Worm (Caenorhabditis elegans) whole organism, midembryonic: ENCODE data around the gene far-5.

ENCODE experiments used
- T22C8.4 ChIP-seq: fragments of 200-800 bp; sonication (Bioruptor generic); IDR thresholded peaks from 2 replicates; pipeline ENCODE4 v1.3.6; 2022; ENCODE audit warnings: missing genetic modification characterization, missing compliant biosample characterization
- flt-1 ChIP-seq: fragments of 200-800 bp; sonication (Bioruptor generic); IDR thresholded peaks from 2 replicates; pipeline ENCODE4 v1.3.6; 2022; ENCODE audit warnings: missing genetic modification characterization, missing compliant biosample characterization
- med-1 ChIP-seq: sonication (generic microtip); optimal IDR thresholded peaks from 2 replicates; lab custom pipeline; 2017; ENCODE audit warnings: missing genetic modification characterization, mild to moderate bottlenecking, missing compliant biosample characterization, antibody characterized with exemption, missing genetic modification reagents; ENCODE audit not compliant: insufficient read depth
- tab-1 ChIP-seq: fragments of 200-800 bp; sonication (Bioruptor generic); IDR thresholded peaks from 2 replicates; pipeline ENCODE4 v1.3.6; 2022; ENCODE audit warnings: missing genetic modification characterization, missing compliant biosample characterization
- ztf-23 ChIP-seq: fragments of 200-800 bp; sonication (Bioruptor generic); IDR thresholded peaks from 2 replicates; pipeline ENCODE4 v1.3.6; 2022; ENCODE audit warnings: missing genetic modification reagents, missing genetic modification characterization, missing compliant biosample characterization

DNA sequence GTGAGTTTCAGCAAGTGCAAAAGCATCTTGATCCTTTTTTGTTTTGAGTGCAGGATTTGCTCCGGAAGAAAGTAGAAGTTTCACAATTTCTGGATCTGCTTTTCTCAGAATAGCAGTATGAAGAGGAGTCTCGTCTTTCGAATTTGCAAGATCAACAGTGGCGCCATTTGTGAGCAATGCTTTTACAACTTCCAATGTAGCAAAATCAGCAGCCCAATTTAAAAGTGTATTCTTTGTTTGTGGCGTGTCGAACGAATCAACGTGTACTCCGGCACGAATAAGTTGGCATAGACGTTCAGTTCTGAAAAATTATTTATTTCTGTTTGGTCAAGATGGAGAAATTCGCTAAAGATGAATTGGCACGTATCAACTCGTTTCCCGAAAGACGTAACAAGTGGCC is 45.8 kb upstream of the far-5 start, which contains the start of gene T16G1.13:
- TF ChIP-seq T22C8.4 (GFP tag; lab: Robert Waterston, UW), result no peak
- TF ChIP-seq ztf-23 (GFP tag; lab: Robert Waterston, UW), result no peak
- no peak for TF ChIP-seq med-1
- TF ChIP-seq flt-1, result no peak
- TF ChIP-seq tab-1, result no peak
